Fruit fly (Drosophila melanogaster) whole organism, embryonic: Measurements from ENCODE around the gene CG32985.

ENCODE experiments used
- CG1024 ChIP-seq: fragments of 200-800 bp; sonication (Bioruptor generic); IDR thresholded peaks from 2 replicates; pipeline ENCODE4 v1.3.6; 2022; ENCODE audit warnings: missing biosample characterization, missing genetic modification characterization
- CG11085 ChIP-seq: fragments of 200-800 bp; sonication (Bioruptor generic); IDR thresholded peaks from 2 replicates; pipeline ENCODE4 v1.3.6; 2022; ENCODE audit warnings: missing biosample characterization, missing genetic modification characterization
- CG11456 ChIP-seq: fragments of 200-800 bp; sonication (Bioruptor generic); IDR thresholded peaks from 3 replicates; pipeline ENCODE4 v1.3.6; 2022; ENCODE audit warnings: missing biosample characterization, missing genetic modification characterization
- CG12391 ChIP-seq: fragments of 200-800 bp; sonication (Bioruptor generic); optimal IDR thresholded peaks from 3 replicates; lab custom pipeline; 2018; ENCODE audit warnings: missing biosample characterization, mild to moderate bottlenecking, missing genetic modification characterization, moderate library complexity
- CG12659 ChIP-seq: fragments of 200-800 bp; sonication (Bioruptor generic); optimal IDR thresholded peaks from 3 replicates; lab custom pipeline; 2017; ENCODE audit warnings: mild to moderate bottlenecking, missing biosample characterization, missing genetic modification reagents, missing genetic modification characterization
- CG12769 ChIP-seq: fragments of 200-800 bp; sonication (Bioruptor generic); optimal IDR thresholded peaks from 2 replicates; lab custom pipeline; 2019; ENCODE audit warnings: missing biosample characterization, mild to moderate bottlenecking, missing genetic modification characterization, moderate library complexity
- CG13123 ChIP-seq: fragments of 200-800 bp; sonication (Bioruptor generic); optimal IDR thresholded peaks from 2 replicates; lab custom pipeline; 2016; ENCODE audit warnings: missing biosample characterization, missing genetic modification characterization
- CG16779 ChIP-seq: fragments of 200-800 bp; sonication (Bioruptor generic); IDR thresholded peaks from 2 replicates; pipeline ENCODE4 v1.3.6; 2022; ENCODE audit warnings: missing biosample characterization, missing genetic modification characterization
- CG18262 ChIP-seq: fragments of 200-800 bp; optimal IDR thresholded peaks from 3 replicates; lab custom pipeline; 2019; ENCODE audit warnings: missing biosample characterization, mild to moderate bottlenecking, missing genetic modification characterization, moderate library complexity
- CG18619 ChIP-seq: fragments of 200-800 bp; sonication (Bioruptor generic); optimal IDR thresholded peaks from 3 replicates; lab custom pipeline; 2017; ENCODE audit warnings: missing biosample characterization, mild to moderate bottlenecking, missing genetic modification characterization
- CG2678 ChIP-seq: fragments of 200-800 bp; sonication (Bioruptor generic); optimal IDR thresholded peaks from 3 replicates; lab custom pipeline; 2019; ENCODE audit warnings: missing biosample characterization, mild to moderate bottlenecking, missing genetic modification characterization, moderate library complexity
- CG2889 ChIP-seq: fragments of 200-800 bp; sonication (Bioruptor generic); IDR thresholded peaks from 3 replicates; pipeline ENCODE4 v1.3.6; 2022; ENCODE audit warnings: missing biosample characterization, missing genetic modification characterization
- CG3065 ChIP-seq: fragments of 200-800 bp; sonication (Bioruptor generic); optimal IDR thresholded peaks from 2 replicates; lab custom pipeline; 2016; ENCODE audit warnings: missing biosample characterization, missing genetic modification characterization
- CG32532 ChIP-seq: fragments of 200-800 bp; sonication (Bioruptor generic); IDR thresholded peaks from 2 replicates; pipeline ENCODE4 v1.3.6; 2022; ENCODE audit warnings: missing biosample characterization, missing genetic modification characterization
- CG33557 ChIP-seq: fragments of 200-800 bp; sonication (Bioruptor generic); optimal IDR thresholded peaks from 2 replicates; lab custom pipeline; 2019; ENCODE audit warnings: missing biosample characterization, mild to moderate bottlenecking, missing genetic modification characterization, moderate library complexity
- CG3407 ChIP-seq: fragments of 200-800 bp; sonication (Bioruptor generic); optimal IDR thresholded peaks from 2 replicates; lab custom pipeline; 2018; ENCODE audit warnings: missing biosample characterization, mild to moderate bottlenecking, missing genetic modification characterization
- CG3838 ChIP-seq: fragments of 200-800 bp; sonication (Bioruptor generic); optimal IDR thresholded peaks from 3 replicates; lab custom pipeline; 2016; ENCODE audit warnings: missing biosample characterization, missing genetic modification characterization
- CG7271 ChIP-seq: fragments of 200-800 bp; sonication (Bioruptor generic); optimal IDR thresholded peaks from 2 replicates; lab custom pipeline; 2018; ENCODE audit warnings: missing biosample characterization, mild to moderate bottlenecking, missing genetic modification characterization, moderate library complexity
- CG8478 ChIP-seq: fragments of >200 bp; optimal IDR thresholded peaks from 2 replicates; lab custom pipeline; 2018
- Dll ChIP-seq: fragments of 200-800 bp; sonication (Bioruptor generic); IDR thresholded peaks from 4 replicates; pipeline ENCODE4 v1.3.6; 2022; ENCODE audit warnings: missing biosample characterization, missing genetic modification characterization; ENCODE audit not compliant: partially characterized antibody
- Doc2 ChIP-seq: fragments of 200-800 bp; sonication (Bioruptor generic); IDR thresholded peaks from 2 replicates; pipeline ENCODE4 v1.3.6; 2022; ENCODE audit warnings: missing biosample characterization, missing genetic modification characterization
- Elba2 ChIP-seq: fragments of 200-800 bp; sonication (Bioruptor generic); optimal IDR thresholded peaks from 3 replicates; lab custom pipeline; 2016; ENCODE audit warnings: missing biosample characterization, missing genetic modification characterization
- H15 ChIP-seq: fragments of 200-800 bp; sonication (Bioruptor generic); IDR thresholded peaks from 3 replicates; pipeline ENCODE4 v1.3.6; 2022; ENCODE audit warnings: missing biosample characterization, missing genetic modification characterization
- HLH3B ChIP-seq: fragments of 200-800 bp; sonication (Bioruptor generic); IDR thresholded peaks from 2 replicates; pipeline ENCODE4 v1.3.6; 2022; ENCODE audit warnings: missing biosample characterization, missing genetic modification characterization
- HLH4C ChIP-seq: fragments of 200-800 bp; sonication (Bioruptor generic); IDR thresholded peaks from 3 replicates; pipeline ENCODE4 v1.3.6; 2022; ENCODE audit warnings: missing biosample characterization, missing genetic modification characterization; ENCODE audit not compliant: partially characterized antibody
- Mad ChIP-seq: fragments of 200-800 bp; sonication (Bioruptor generic); optimal IDR thresholded peaks from 2 replicates; lab custom pipeline; 2016; ENCODE audit warnings: missing biosample characterization, missing genetic modification characterization
- Med ChIP-seq: fragments of 200-800 bp; sonication (Bioruptor generic); peaks from one replicate; lab custom pipeline; 2016; ENCODE audit warnings: missing biosample characterization, missing genetic modification characterization, mild to moderate bottlenecking, inconsistent platforms, moderate library complexity
- Nf-YB ChIP-seq: fragments of 200-800 bp; sonication (Bioruptor generic); optimal IDR thresholded peaks from 3 replicates; lab custom pipeline; 2019; ENCODE audit warnings: missing biosample characterization, mild to moderate bottlenecking, missing genetic modification characterization, moderate library complexity
- Optix ChIP-seq: fragments of 200-800 bp; sonication (Bioruptor generic); IDR thresholded peaks from 3 replicates; pipeline ENCODE4 v1.3.6; 2022; ENCODE audit warnings: missing biosample characterization, missing genetic modification characterization
- Six4 ChIP-seq: fragments of 200-800 bp; sonication (Bioruptor generic); optimal IDR thresholded peaks from 2 replicates; lab custom pipeline; 2016; ENCODE audit warnings: missing biosample characterization, missing genetic modification characterization
- Sry-δ ChIP-seq: fragments of 200-800 bp; sonication (Bioruptor generic); optimal IDR thresholded peaks from 2 replicates; lab custom pipeline; 2016; ENCODE audit warnings: missing biosample characterization, missing genetic modification characterization
- Taf1 ChIP-seq: fragments of 200-800 bp; sonication (Bioruptor generic); IDR thresholded peaks from 2 replicates; pipeline ENCODE4 v1.3.6; 2022; ENCODE audit warnings: missing biosample characterization, missing genetic modification characterization
- Trl ChIP-seq, 3 experiments: fragments of >200 bp in 2 of 3; fragments of 200-800 bp in 1 of 3; sonication (Bioruptor generic) in 1 of 3; optimal IDR thresholded peaks; 2 replicates in 1 of 3; 3 replicates in 2 of 3; lab custom pipeline; 2016 to 2017; ENCODE audit warnings: missing biosample characterization in 1 of 3, missing genetic modification characterization in 1 of 3
- ab ChIP-seq: fragments of 200-800 bp; sonication (Bioruptor generic); optimal IDR thresholded peaks from 2 replicates; lab custom pipeline; 2016; ENCODE audit warnings: missing biosample characterization, missing genetic modification characterization
- ac ChIP-seq: fragments of 200-800 bp; sonication (Bioruptor generic); optimal IDR thresholded peaks from 3 replicates; lab custom pipeline; 2017; ENCODE audit warnings: missing biosample characterization, mild to moderate bottlenecking, missing genetic modification characterization
- btn ChIP-seq: fragments of 200-800 bp; sonication (Bioruptor generic); optimal IDR thresholded peaks from 2 replicates; lab custom pipeline; 2016; ENCODE audit warnings: missing biosample characterization, missing genetic modification characterization
- chinmo ChIP-seq: fragments of 200-800 bp; sonication (Bioruptor generic); IDR thresholded peaks from 4 replicates; pipeline ENCODE4 v1.3.6; 2022; ENCODE audit warnings: missing biosample characterization, missing genetic modification characterization; ENCODE audit not compliant: partially characterized antibody
- crol ChIP-seq: fragments of 200-800 bp; sonication (Bioruptor generic); IDR thresholded peaks from 2 replicates; pipeline ENCODE4 v1.3.6; 2022; ENCODE audit warnings: missing biosample characterization, missing genetic modification characterization
- disco-r ChIP-seq: fragments of 200-800 bp; sonication (Bioruptor generic); optimal IDR thresholded peaks from 2 replicates; lab custom pipeline; 2016; ENCODE audit warnings: missing biosample characterization, missing genetic modification characterization
- gfzf ChIP-seq: fragments of 200-800 bp; sonication (Bioruptor generic); optimal IDR thresholded peaks from 2 replicates; lab custom pipeline; 2016; ENCODE audit warnings: missing biosample characterization, mild to moderate bottlenecking, missing genetic modification characterization, moderate library complexity
- gt ChIP-seq: fragments of 200-800 bp; sonication (Bioruptor generic); IDR thresholded peaks from 2 replicates; pipeline ENCODE4 v1.3.6; 2022; ENCODE audit warnings: missing biosample characterization, missing genetic modification characterization
- ind ChIP-seq: fragments of 200-800 bp; sonication (Bioruptor generic); optimal IDR thresholded peaks from 3 replicates; lab custom pipeline; 2016; ENCODE audit warnings: missing biosample characterization, missing genetic modification characterization
- pnt ChIP-seq: fragments of 200-800 bp; sonication (Bioruptor generic); optimal IDR thresholded peaks from 3 replicates; lab custom pipeline; 2016; ENCODE audit warnings: missing biosample characterization, missing genetic modification characterization
- pum ChIP-seq: fragments of 200-800 bp; sonication (Bioruptor generic); optimal IDR thresholded peaks from 2 replicates; lab custom pipeline; 2016; ENCODE audit warnings: missing biosample characterization, missing genetic modification characterization
- sisA ChIP-seq: fragments of 200-800 bp; sonication (Bioruptor generic); IDR thresholded peaks from 2 replicates; pipeline ENCODE4 v1.3.6; 2022; ENCODE audit warnings: missing biosample characterization, missing genetic modification characterization
- slp2 ChIP-seq: fragments of 200-800 bp; sonication (Bioruptor generic); optimal IDR thresholded peaks from 2 replicates; lab custom pipeline; 2016; ENCODE audit warnings: missing biosample characterization, missing genetic modification characterization
- sna ChIP-seq: fragments of 200-800 bp; sonication (Bioruptor generic); IDR thresholded peaks from 2 replicates; pipeline ENCODE4 v1.3.6; 2022; ENCODE audit warnings: missing biosample characterization, missing genetic modification characterization; ENCODE audit not compliant: partially characterized antibody
- ssp ChIP-seq: fragments of 200-800 bp; sonication (Bioruptor generic); IDR thresholded peaks from 2 replicates; pipeline ENCODE4 v1.3.6; 2022; ENCODE audit warnings: missing biosample characterization, missing genetic modification characterization
- unc-4 ChIP-seq: fragments of 200-800 bp; sonication (Bioruptor generic); IDR thresholded peaks from 2 replicates; pipeline ENCODE4 v1.3.6; 2022; ENCODE audit warnings: missing biosample characterization, missing genetic modification characterization; ENCODE audit not compliant: partially characterized antibody
- unpg ChIP-seq: fragments of 200-800 bp; sonication (Bioruptor generic); optimal IDR thresholded peaks from 3 replicates; lab custom pipeline; 2018; ENCODE audit warnings: missing biosample characterization, mild to moderate bottlenecking, missing genetic modification characterization, moderate library complexity

CG32985 gene

DNA sequence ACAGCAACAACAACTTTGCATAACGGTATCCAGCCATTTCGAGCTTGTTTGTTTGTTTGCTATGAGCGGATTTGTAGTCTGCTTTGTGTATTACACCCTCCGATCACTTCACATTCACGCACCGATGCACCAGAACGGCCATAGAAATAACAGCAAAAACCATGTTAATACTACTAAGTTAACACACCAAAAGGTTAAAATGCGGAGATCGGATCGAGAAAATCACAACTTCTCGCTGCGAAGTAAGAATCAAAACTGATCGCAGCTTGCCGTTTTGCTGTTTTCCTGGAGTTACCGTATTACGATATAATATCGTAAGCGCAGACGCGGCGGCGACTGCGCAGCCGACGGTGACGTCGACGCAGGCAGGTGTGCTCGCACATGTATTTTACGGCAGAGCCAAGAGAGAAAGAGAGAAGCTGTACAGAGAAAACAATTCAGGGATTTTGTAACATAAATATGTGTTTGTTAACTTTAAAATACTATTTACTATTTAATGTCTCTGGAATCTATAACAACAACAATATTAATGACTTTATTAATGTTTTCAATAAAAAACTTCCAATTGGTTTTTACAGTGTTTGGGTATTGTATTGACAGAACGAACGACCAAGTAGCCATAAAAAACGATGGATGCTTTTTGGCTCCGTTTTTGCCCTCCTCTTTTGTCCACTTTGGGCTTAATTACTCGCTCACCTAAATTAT, 22.4 kb downstream of the CG32985 start, which contains the start of gene CG13101:
Gene CG13101, minus strand, starts transcription at position 259 of the 705 bp plus-strand sequence.
- TF ChIP-seq pnt (GFP tag; lab: Kevin White, UChicago), result peak; percentile 58
- TF ChIP-seq gt (GFP tag; lab: Robert Waterston, UW), result peak; percentile 69
- no peak for TF ChIP-seq Optix (GFP tag; lab: Robert Waterston, UW)
- peak; percentile 94 for TF ChIP-seq CG18262 (tag; lab: Kevin White, UChicago)
- TF ChIP-seq CG2678 (tag; lab: Kevin White, UChicago), result peak; percentile 96
- peak; percentile 56 to 62 for TF ChIP-seq Trl (optimal IDR thresholded peaks at IDR 0.05; lab: Kevin White, UChicago)
- TF ChIP-seq Trl (GFP tag; optimal IDR thresholded peaks at IDR 0.05; lab: Kevin White, UChicago), result peak; percentile 88
- peak; percentile 56 for TF ChIP-seq CG7271 (tag; lab: Kevin White, UChicago)
- peak; percentile 97 for TF ChIP-seq CG32532
- peak; percentile 87 for TF ChIP-seq ssp (GFP tag; lab: Robert Waterston, UW)
- peak; percentile 96 for TF ChIP-seq CG12391 (tag; lab: Kevin White, UChicago)
- TF ChIP-seq unpg (GFP tag; lab: Kevin White, UChicago), result peak; percentile 97
- TF ChIP-seq chinmo, result 0 out of 4 replicates have a peak, but pooled peaks have one; percentile 65
- TF ChIP-seq CG8478 (lab: Kevin White, UChicago), result no peak
- peak; percentile 90 for TF ChIP-seq CG12769 (tag; lab: Kevin White, UChicago)
- TF ChIP-seq crol (GFP tag; lab: Robert Waterston, UW), result peak; percentile 72
- peak; percentile 72 for TF ChIP-seq CG3065 (GFP tag; lab: Kevin White, UChicago)
- peak; percentile 80 for TF ChIP-seq CG33557
- peak; percentile 79 for TF ChIP-seq CG13123 (GFP tag; lab: Kevin White, UChicago)
- TF ChIP-seq CG2889 (GFP tag; lab: Robert Waterston, UW), result peak; percentile 88
- TF ChIP-seq Mad (GFP tag; lab: Kevin White, UChicago), result peak; percentile 78
- TF ChIP-seq CG1024 (GFP tag; lab: Robert Waterston, UW), result peak; percentile 82
- peak; percentile 89 for TF ChIP-seq H15
- peak; percentile 83 for TF ChIP-seq slp2
- peak; percentile 83 for TF ChIP-seq Six4
- peak; percentile 94 for TF ChIP-seq CG12659 (GFP tag; lab: Kevin White, UChicago)
- TF ChIP-seq CG11085 (GFP tag; lab: Robert Waterston, UW), result peak; percentile 89
- TF ChIP-seq btn, result no peak
- peak; percentile 74 for TF ChIP-seq disco-r (GFP tag; lab: Kevin White, UChicago)
- no peak for TF ChIP-seq Dll
- peak; percentile 87 for TF ChIP-seq CG18619 (GFP tag; lab: Kevin White, UChicago)
- peak; percentile 95 for TF ChIP-seq HLH3B (GFP tag; lab: Robert Waterston, UW)
- TF ChIP-seq sna, result no peak
- no peak; the same call in 1 of the 3 replicates for TF ChIP-seq CG11456 (GFP tag; lab: Robert Waterston, UW)
- TF ChIP-seq Sry-δ (GFP tag; lab: Kevin White, UChicago), result peak; percentile 42
- TF ChIP-seq Med (GFP tag; lab: Kevin White, UChicago), result peak; percentile 96
- TF ChIP-seq ind (GFP tag; lab: Kevin White, UChicago), result peak; percentile 90
- peak; percentile 41 for TF ChIP-seq Elba2
- TF ChIP-seq unc-4 (GFP tag; lab: Robert Waterston, UW), result no peak
- peak; percentile 83 for TF ChIP-seq Nf-YB
- TF ChIP-seq gfzf (GFP tag; lab: Kevin White, UChicago), result no peak
- TF ChIP-seq HLH4C (GFP tag; lab: Robert Waterston, UW), result no peak
- TF ChIP-seq CG3838 (GFP tag; lab: Kevin White, UChicago), result peak; percentile 65
- TF ChIP-seq ab (GFP tag; lab: Kevin White, UChicago), result no peak
- peak; percentile 77 for TF ChIP-seq ac
- no peak for TF ChIP-seq Doc2 (GFP tag; lab: Robert Waterston, UW)
- TF ChIP-seq Taf1 (GFP tag; lab: Robert Waterston, UW), result peak; percentile 85
- TF ChIP-seq sisA (GFP tag; lab: Robert Waterston, UW), result peak; percentile 89
- TF ChIP-seq pum, result peak; percentile 85
- TF ChIP-seq CG16779 (GFP tag; lab: Robert Waterston, UW), result peak; percentile 85; the same call in 1 of the 2 replicates
- peak; percentile 87 for TF ChIP-seq CG3407
